Fruit fly (Drosophila melanogaster) whole organism, prepupa: ENCODE measurements around the gene CG14892.

Experiments
- Eip75B ChIP-seq: fragments of 200-800 bp; sonication (Bioruptor generic); optimal IDR thresholded peaks from 3 replicates; lab custom pipeline; 2016; ENCODE audit warnings: missing biosample characterization, missing genetic modification characterization
- Ets96B ChIP-seq: fragments of 200-800 bp; optimal IDR thresholded peaks from 2 replicates; lab custom pipeline; 2019; ENCODE audit warnings: missing biosample characterization, mild to moderate bottlenecking, missing genetic modification characterization, moderate library complexity
- Gug ChIP-seq: fragments of 200-800 bp; sonication (Bioruptor generic); IDR thresholded peaks from 2 replicates; pipeline ENCODE4 v1.3.6; 2022; ENCODE audit warnings: missing biosample characterization, missing genetic modification characterization
- Sox102F ChIP-seq: fragments of 200-800 bp; sonication (Bioruptor generic); optimal IDR thresholded peaks from 2 replicates; lab custom pipeline; 2016; ENCODE audit warnings: missing biosample characterization, mild to moderate bottlenecking, missing genetic modification characterization
- Sox14 ChIP-seq: fragments of 200-800 bp; sonication (Bioruptor generic); optimal IDR thresholded peaks from 3 replicates; lab custom pipeline; 2016; ENCODE audit warnings: missing biosample characterization, missing genetic modification characterization
- Sox15 ChIP-seq: fragments of 200-800 bp; sonication (Bioruptor generic); optimal IDR thresholded peaks from 3 replicates; lab custom pipeline; 2016; ENCODE audit warnings: missing biosample characterization, missing genetic modification characterization
- dsx ChIP-seq: fragments of 200-800 bp; optimal IDR thresholded peaks from 3 replicates; lab custom pipeline; 2019; ENCODE audit warnings: missing biosample characterization, mild to moderate bottlenecking, missing genetic modification characterization, moderate library complexity; ENCODE audit not compliant: poor library complexity, severe bottlenecking
- fd59A ChIP-seq: fragments of 200-800 bp; sonication (Bioruptor generic); optimal IDR thresholded peaks from 2 replicates; lab custom pipeline; 2017; ENCODE audit warnings: missing biosample characterization, mild to moderate bottlenecking, missing genetic modification characterization, missing genetic modification reagents
- net ChIP-seq: fragments of 200-800 bp; sonication (Bioruptor generic); optimal IDR thresholded peaks from 3 replicates; lab custom pipeline; 2016; ENCODE audit warnings: missing biosample characterization, missing genetic modification characterization
- vri ChIP-seq: fragments of 200-800 bp; sonication (Bioruptor generic); optimal IDR thresholded peaks from 3 replicates; lab custom pipeline; 2016; ENCODE audit warnings: missing biosample characterization, mild to moderate bottlenecking, missing genetic modification characterization

DNA sequence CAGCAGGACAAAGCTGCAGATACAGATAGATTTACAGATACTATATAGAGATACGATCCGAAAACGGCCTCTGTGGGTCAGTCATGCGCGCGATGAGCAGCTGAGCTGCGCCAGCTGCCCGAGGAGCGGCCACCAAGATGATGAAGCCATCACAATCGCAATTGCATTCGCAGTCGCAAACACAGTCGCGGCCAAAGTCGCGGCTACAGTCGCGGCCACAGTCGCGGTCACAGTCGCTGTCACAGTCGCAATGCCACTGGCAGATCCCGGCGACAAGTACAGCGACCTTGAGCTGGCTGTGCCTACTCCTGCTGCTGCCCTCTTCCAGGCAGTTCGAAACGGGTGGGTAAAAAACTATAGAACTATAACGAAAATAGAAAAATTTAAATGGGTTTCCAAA, 747 bp downstream of the CG14892 start:
- TF ChIP-seq fd59A (GFP tag; lab: Kevin White, UChicago) (no peak), Ets96B (no peak), vri (GFP tag; lab: Kevin White, UChicago) (no peak), Sox102F (no peak), Gug (GFP tag; lab: Robert Waterston, UW) (no peak), Sox15 (GFP tag; lab: Kevin White, UChicago) (no peak), Sox14 (GFP tag; lab: Kevin White, UChicago) (no peak), Eip75B (GFP tag; lab: Kevin White, UChicago) (no peak), dsx (GFP tag; lab: Kevin White, UChicago) (no peak), net (GFP tag; lab: Kevin White, UChicago) (no peak)
